Fruit fly (Drosophila melanogaster) ovary, adult (tissue): ENCODE results near the gene CG44158.

Experiments used
- CG17801 ChIP-seq: fragments of 200-800 bp; optimal IDR thresholded peaks from 2 replicates; lab custom pipeline; 2019; ENCODE audit warnings: missing biosample characterization, mild to moderate bottlenecking, missing genetic modification characterization, moderate library complexity; ENCODE audit not compliant: partially characterized antibody

The CG44158 gene

DNA sequence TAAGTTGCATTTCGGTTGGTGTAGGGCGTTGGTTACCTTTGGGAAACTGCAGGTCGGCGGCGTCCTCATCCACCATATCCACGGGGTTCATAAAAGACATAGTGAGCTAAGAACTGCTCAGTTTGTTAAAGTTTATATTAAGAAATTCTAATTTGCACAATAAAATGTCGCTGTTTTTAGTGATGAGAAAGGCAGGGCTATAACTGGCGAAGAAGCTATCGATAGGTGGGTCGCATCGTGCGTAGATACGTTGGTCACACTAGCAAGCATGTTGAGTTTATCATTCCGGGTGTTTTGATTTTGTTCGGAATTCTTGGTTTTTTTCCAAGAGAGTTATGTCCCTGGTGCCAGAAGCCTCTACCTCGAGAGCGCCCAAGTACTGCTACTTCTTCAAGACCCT, 46.7 kb downstream of the CG44158 start, which contains the start of the genes Ada2a, Polr2D, Tgs1 and moi:
TSS of gene Ada2a (minus strand) at position 207 of the 400 bp plus-strand sequence.
TSS of gene Polr2D (minus strand) at position 207 of the 400 bp plus-strand sequence.
TSS of gene Tgs1 (plus strand) at position 250 of the 400 bp plus-strand sequence.
TSS of gene moi (plus strand) at position 250 of the 400 bp plus-strand sequence.
- peak; percentile 23 for TF ChIP-seq CG17801 (GFP tag; lab: Kevin White, UChicago)
